Fruit fly (Drosophila melanogaster) whole organism, embryonic: Measurements from ENCODE around the gene CG34301.

ENCODE experiments used
- Abd-B ChIP-seq: fragments of 200-800 bp; sonication (Bioruptor generic); optimal IDR thresholded peaks from 2 replicates; lab custom pipeline; 2018; ENCODE audit warnings: missing biosample characterization, mild to moderate bottlenecking, missing genetic modification characterization, moderate library complexity
- Aef1 ChIP-seq: fragments of 200-800 bp; sonication (Bioruptor generic); IDR thresholded peaks from 3 replicates; pipeline ENCODE4 v1.3.6; 2022; ENCODE audit warnings: missing biosample characterization, missing genetic modification characterization
- Atf-2 ChIP-seq: fragments of 200-800 bp; sonication (Bioruptor generic); optimal IDR thresholded peaks from 2 replicates; lab custom pipeline; 2016; ENCODE audit warnings: missing biosample characterization, missing genetic modification characterization
- CG1024 ChIP-seq: fragments of 200-800 bp; sonication (Bioruptor generic); IDR thresholded peaks from 2 replicates; pipeline ENCODE4 v1.3.6; 2022; ENCODE audit warnings: missing biosample characterization, missing genetic modification characterization
- CG10462 ChIP-seq: fragments of 200-800 bp; sonication (Bioruptor generic); optimal IDR thresholded peaks from 2 replicates; lab custom pipeline; 2016; ENCODE audit warnings: missing biosample characterization, missing genetic modification characterization
- CG11093 ChIP-seq: fragments of 200-800 bp; sonication (Bioruptor generic); IDR thresholded peaks from 3 replicates; pipeline ENCODE4 v1.3.6; 2022; ENCODE audit warnings: missing biosample characterization, missing genetic modification characterization
- CG12744 ChIP-seq: fragments of 200-800 bp; sonication (Bioruptor generic); optimal IDR thresholded peaks from 2 replicates; lab custom pipeline; 2016; ENCODE audit warnings: missing biosample characterization, missing genetic modification characterization
- CG17359 ChIP-seq: fragments of 200-800 bp; sonication (Bioruptor generic); optimal IDR thresholded peaks from 3 replicates; lab custom pipeline; 2018; ENCODE audit warnings: missing biosample characterization, mild to moderate bottlenecking, missing genetic modification characterization, moderate library complexity
- CG18764 ChIP-seq: fragments of 200-800 bp; sonication (Bioruptor generic); optimal IDR thresholded peaks from 3 replicates; lab custom pipeline; 2016; ENCODE audit warnings: missing biosample characterization, missing genetic modification characterization
- CG30020 ChIP-seq: fragments of 200-800 bp; optimal IDR thresholded peaks from 2 replicates; lab custom pipeline; 2019; ENCODE audit warnings: missing biosample characterization, mild to moderate bottlenecking, missing genetic modification characterization, moderate library complexity
- CG34376 ChIP-seq: fragments of 200-800 bp; sonication (Bioruptor generic); optimal IDR thresholded peaks from 2 replicates; lab custom pipeline; 2018; ENCODE audit warnings: missing biosample characterization, mild to moderate bottlenecking, missing genetic modification characterization
- CG4617 ChIP-seq: fragments of 200-800 bp; sonication (Bioruptor generic); optimal IDR thresholded peaks from 3 replicates; lab custom pipeline; 2016; ENCODE audit warnings: missing biosample characterization, missing genetic modification characterization, borderline replicate concordance
- CG6175 ChIP-seq: fragments of 200-800 bp; sonication (Bioruptor generic); IDR thresholded peaks from 3 replicates; pipeline ENCODE4 v1.3.6; 2022; ENCODE audit warnings: missing biosample characterization, missing genetic modification characterization
- CG6765 ChIP-seq: fragments of 200-800 bp; sonication (Bioruptor generic); optimal IDR thresholded peaks from 3 replicates; lab custom pipeline; 2017; ENCODE audit warnings: missing biosample characterization, mild to moderate bottlenecking, missing genetic modification characterization
- CG7963 ChIP-seq: fragments of 200-800 bp; sonication (Bioruptor generic); IDR thresholded peaks from 3 replicates; pipeline ENCODE4 v1.3.6; 2022; ENCODE audit warnings: missing biosample characterization, missing genetic modification characterization; ENCODE audit not compliant: partially characterized antibody
- CG8478 ChIP-seq: fragments of >200 bp; optimal IDR thresholded peaks from 2 replicates; lab custom pipeline; 2018
- CG8944 ChIP-seq: fragments of 200-800 bp; sonication (Bioruptor generic); optimal IDR thresholded peaks from 3 replicates; lab custom pipeline; 2016; ENCODE audit warnings: missing biosample characterization, missing genetic modification characterization
- Deaf1 ChIP-seq: fragments of 200-800 bp; optimal IDR thresholded peaks from 3 replicates; lab custom pipeline; 2019; ENCODE audit warnings: missing biosample characterization, mild to moderate bottlenecking, missing genetic modification characterization, moderate library complexity
- Fer1 ChIP-seq: fragments of 200-800 bp; sonication (Bioruptor generic); optimal IDR thresholded peaks from 2 replicates; lab custom pipeline; 2017; ENCODE audit warnings: missing biosample characterization, mild to moderate bottlenecking, missing genetic modification characterization
- Fer3 ChIP-seq: fragments of 200-800 bp; sonication (Bioruptor generic); optimal IDR thresholded peaks from 2 replicates; lab custom pipeline; 2018; ENCODE audit warnings: missing biosample characterization, mild to moderate bottlenecking, missing genetic modification characterization, moderate library complexity
- Gug ChIP-seq: fragments of 200-800 bp; sonication (Bioruptor generic); IDR thresholded peaks from 4 replicates; pipeline ENCODE4 v1.3.6; 2022; ENCODE audit warnings: missing biosample characterization, missing genetic modification characterization
- HLH4C ChIP-seq: fragments of 200-800 bp; sonication (Bioruptor generic); IDR thresholded peaks from 3 replicates; pipeline ENCODE4 v1.3.6; 2022; ENCODE audit warnings: missing biosample characterization, missing genetic modification characterization; ENCODE audit not compliant: partially characterized antibody
- HLH54F ChIP-seq: fragments of 200-800 bp; sonication (Bioruptor generic); optimal IDR thresholded peaks from 3 replicates; lab custom pipeline; 2016; ENCODE audit warnings: missing biosample characterization, missing genetic modification characterization
- Hmr ChIP-seq: fragments of 200-800 bp; sonication (Bioruptor generic); optimal IDR thresholded peaks from 3 replicates; lab custom pipeline; 2017; ENCODE audit warnings: mild to moderate bottlenecking, missing biosample characterization, missing genetic modification reagents, missing genetic modification characterization
- MESR4 ChIP-seq: fragments of 200-800 bp; sonication (Bioruptor generic); optimal IDR thresholded peaks from 2 replicates; lab custom pipeline; 2018; ENCODE audit warnings: missing biosample characterization, mild to moderate bottlenecking, missing genetic modification characterization, moderate library complexity
- Mrtf ChIP-seq: fragments of 200-800 bp; sonication (Bioruptor generic); IDR thresholded peaks from 3 replicates; pipeline ENCODE4 v1.3.6; 2022; ENCODE audit warnings: missing biosample characterization, missing genetic modification characterization
- NFAT ChIP-seq: fragments of 200-800 bp; sonication (Bioruptor generic); IDR thresholded peaks from 2 replicates; pipeline ENCODE4 v1.3.6; 2022; ENCODE audit warnings: missing biosample characterization, missing genetic modification characterization
- Vsx1 ChIP-seq: fragments of 200-800 bp; sonication (Bioruptor generic); optimal IDR thresholded peaks from 2 replicates; lab custom pipeline; 2017; ENCODE audit warnings: missing biosample characterization, mild to moderate bottlenecking, missing genetic modification characterization, missing genetic modification reagents
- ab ChIP-seq: fragments of 200-800 bp; sonication (Bioruptor generic); optimal IDR thresholded peaks from 2 replicates; lab custom pipeline; 2016; ENCODE audit warnings: missing biosample characterization, missing genetic modification characterization
- aop ChIP-seq: fragments of 200-800 bp; sonication (Bioruptor generic); IDR thresholded peaks from 2 replicates; pipeline ENCODE4 v1.3.6; 2022; ENCODE audit warnings: missing biosample characterization, missing genetic modification characterization
- ara ChIP-seq: fragments of 200-800 bp; sonication (Bioruptor generic); IDR thresholded peaks from 2 replicates; pipeline ENCODE4 v1.3.6; 2022; ENCODE audit warnings: missing biosample characterization, missing genetic modification characterization
- ato ChIP-seq: fragments of 200-800 bp; sonication (Bioruptor generic); IDR thresholded peaks from 2 replicates; pipeline ENCODE4 v1.3.6; 2022; ENCODE audit warnings: missing biosample characterization, missing genetic modification characterization; ENCODE audit not compliant: partially characterized antibody
- chn ChIP-seq: fragments of 200-800 bp; sonication (Bioruptor generic); optimal IDR thresholded peaks from 2 replicates; lab custom pipeline; 2016; ENCODE audit warnings: missing biosample characterization, missing genetic modification characterization
- dan ChIP-seq: fragments of 200-800 bp; sonication (Bioruptor generic); IDR thresholded peaks from 2 replicates; pipeline ENCODE4 v1.3.6; 2022; ENCODE audit warnings: missing biosample characterization, missing genetic modification characterization
- fd3F ChIP-seq: fragments of 200-800 bp; sonication (Bioruptor generic); optimal IDR thresholded peaks from 2 replicates; lab custom pipeline; 2018; ENCODE audit warnings: missing biosample characterization, mild to moderate bottlenecking, missing genetic modification characterization, moderate library complexity
- fd64A ChIP-seq: fragments of 200-800 bp; sonication (Bioruptor generic); optimal IDR thresholded peaks from 3 replicates; lab custom pipeline; 2018; ENCODE audit warnings: missing biosample characterization, mild to moderate bottlenecking, missing genetic modification characterization
- gcm ChIP-seq: fragments of 200-800 bp; sonication (Bioruptor generic); optimal IDR thresholded peaks from 2 replicates; lab custom pipeline; 2019; ENCODE audit warnings: missing biosample characterization, mild to moderate bottlenecking, missing genetic modification characterization, moderate library complexity
- gsb ChIP-seq: fragments of 200-800 bp; sonication (Bioruptor generic); IDR thresholded peaks from 2 replicates; pipeline ENCODE4 v1.3.6; 2022; ENCODE audit warnings: missing biosample characterization, missing genetic modification characterization
- jing ChIP-seq: fragments of 200-800 bp; sonication (Bioruptor generic); optimal IDR thresholded peaks from 2 replicates; lab custom pipeline; 2018; ENCODE audit warnings: missing biosample characterization, mild to moderate bottlenecking, missing genetic modification characterization
- mirr ChIP-seq: fragments of 200-800 bp; sonication (Bioruptor generic); optimal IDR thresholded peaks from 3 replicates; lab custom pipeline; 2018; ENCODE audit warnings: missing biosample characterization, mild to moderate bottlenecking, missing genetic modification characterization
- nom ChIP-seq: fragments of 200-800 bp; sonication (Bioruptor generic); optimal IDR thresholded peaks from 2 replicates; lab custom pipeline; 2017; ENCODE audit warnings: missing biosample characterization, missing genetic modification characterization, mild to moderate bottlenecking, moderate library complexity, missing genetic modification reagents
- oc ChIP-seq: fragments of 200-800 bp; sonication (Bioruptor generic); optimal IDR thresholded peaks from 2 replicates; lab custom pipeline; 2018; ENCODE audit warnings: missing biosample characterization, mild to moderate bottlenecking, missing genetic modification characterization, moderate library complexity
- run ChIP-seq: fragments of 200-800 bp; sonication (Bioruptor generic); optimal IDR thresholded peaks from 3 replicates; lab custom pipeline; 2018; ENCODE audit warnings: missing biosample characterization, mild to moderate bottlenecking, missing genetic modification characterization
- shn ChIP-seq: fragments of 200-800 bp; sonication (Bioruptor generic); optimal IDR thresholded peaks from 3 replicates; lab custom pipeline; 2016; ENCODE audit warnings: missing biosample characterization, missing genetic modification characterization
- slou ChIP-seq: fragments of 200-800 bp; sonication (Bioruptor generic); optimal IDR thresholded peaks from 3 replicates; lab custom pipeline; 2016; ENCODE audit warnings: missing biosample characterization, missing genetic modification characterization
- vfl ChIP-seq: fragments of 200-800 bp; sonication (Bioruptor generic); optimal IDR thresholded peaks from 2 replicates; lab custom pipeline; 2016; ENCODE audit warnings: missing biosample characterization, missing genetic modification characterization
- zen ChIP-seq: fragments of 200-800 bp; sonication (Bioruptor generic); optimal IDR thresholded peaks from 3 replicates; lab custom pipeline; 2018; ENCODE audit warnings: missing biosample characterization, mild to moderate bottlenecking, missing genetic modification characterization, moderate library complexity

CG34301 gene

DNA sequence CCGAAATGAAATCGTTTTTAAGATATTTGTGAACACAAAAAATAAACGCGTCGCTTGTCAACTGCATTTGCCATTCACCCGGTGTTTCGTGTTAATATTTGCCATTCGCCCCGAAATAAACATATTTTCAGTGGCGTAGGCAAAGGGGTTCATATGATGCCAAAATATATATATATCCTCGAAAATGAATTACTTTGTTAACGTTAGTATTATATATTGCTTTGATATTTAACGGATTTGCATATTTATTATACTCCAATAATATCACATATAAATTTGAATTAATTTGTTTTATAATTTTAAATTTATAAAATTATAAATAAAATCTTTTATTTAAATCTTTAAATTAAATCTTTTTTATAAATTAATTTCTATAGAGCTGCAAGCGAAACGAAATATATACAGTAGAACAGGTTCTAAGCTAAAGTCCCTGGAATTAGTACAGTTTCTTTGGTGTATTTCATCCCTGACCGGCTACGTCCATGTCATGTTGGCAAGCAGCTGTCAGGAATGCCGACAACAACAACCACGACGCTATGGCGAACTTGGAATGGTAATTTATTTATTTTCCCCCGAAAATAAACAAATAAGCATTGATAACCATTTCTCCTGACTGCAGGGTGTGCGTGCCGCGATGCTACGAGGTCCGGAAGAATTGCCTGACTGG lies 41.5 kb upstream of the CG34301 start, which contains the start of the genes M1BP and CG8202 (continued):
- TF ChIP-seq shn (GFP tag; lab: Kevin White, UChicago) (peak; percentile 33), CG10462 (peak; percentile 78), MESR4 (peak; percentile 40), vfl (GFP tag; lab: Kevin White, UChicago) (peak; percentile 0), ab (GFP tag; lab: Kevin White, UChicago) (peak; percentile 50), CG30020 (peak; percentile 85), CG8944 (GFP tag; lab: Kevin White, UChicago) (peak; percentile 39), HLH4C (no peak), CG6175 (GFP tag; lab: Robert Waterston, UW) (0 out of 3 replicates have a peak, but pooled peaks have one; percentile 63), fd3F (GFP tag; lab: Kevin White, UChicago) (peak; percentile 83), Aef1 (GFP tag; lab: Robert Waterston, UW) (peak; percentile 83), chn (GFP tag; lab: Kevin White, UChicago) (peak; percentile 58), Atf-2 (GFP tag; lab: Kevin White, UChicago) (no peak), Deaf1 (tag; lab: Kevin White, UChicago) (no peak), ara (GFP tag; lab: Robert Waterston, UW) (peak; percentile 78), CG12744 (GFP tag; lab: Kevin White, UChicago) (peak; percentile 31), nom (GFP tag; lab: Kevin White, UChicago) (peak; percentile 95), oc (tag; lab: Kevin White, UChicago) (no peak), Vsx1 (GFP tag; lab: Kevin White, UChicago) (no peak), jing (GFP tag; lab: Kevin White, UChicago) (no peak), aop (GFP tag; lab: Robert Waterston, UW) (0 out of 2 replicates have a peak, but pooled peaks have one; percentile 4), CG11093 (peak; percentile 72; the same call in 1 of the 3 replicates), Abd-B (peak; percentile 87), CG1024 (0 out of 2 replicates have a peak, but pooled peaks have one; percentile 3), Hmr (no peak), slou (GFP tag; lab: Kevin White, UChicago) (peak; percentile 41), CG6765 (GFP tag; lab: Kevin White, UChicago) (peak; percentile 87), gsb (GFP tag; lab: Robert Waterston, UW) (0 out of 2 replicates have a peak, but pooled peaks have one; percentile 37), gcm (GFP tag; lab: Kevin White, UChicago) (peak; percentile 94), Mrtf (peak; percentile 74; the same call in 2 of the 3 replicates), NFAT (GFP tag; lab: Robert Waterston, UW) (peak; percentile 81), CG34376 (GFP tag; lab: Kevin White, UChicago) (peak; percentile 47), CG7963 (no peak), Fer1 (GFP tag; lab: Kevin White, UChicago) (peak; percentile 91), ato (GFP tag; lab: Robert Waterston, UW) (no peak), mirr (GFP tag; lab: Kevin White, UChicago) (peak; percentile 56), fd64A (GFP tag; lab: Kevin White, UChicago) (peak; percentile 18), Fer3 (tag; lab: Kevin White, UChicago) (peak; percentile 75), CG18764 (GFP tag; lab: Kevin White, UChicago) (peak; percentile 79), CG8478 (no peak), Gug (peak; percentile 75), CG4617 (peak; percentile 54), HLH54F (GFP tag; lab: Kevin White, UChicago) (peak; percentile 69), run (tag; lab: Kevin White, UChicago) (peak; percentile 70), dan (GFP tag; lab: Robert Waterston, UW) (no peak), zen (tag; lab: Kevin White, UChicago) (peak; percentile 83), CG17359 (tag; lab: Kevin White, UChicago) (peak; percentile 84)
- TF ChIP-seq, all 482 proteins: peak for 329
